Worm (Caenorhabditis elegans) whole organism, midembryonic: ENCODE results near the gene F31F7.2.

Experiments
- cog-1 ChIP-seq: sonication (generic microtip); optimal IDR thresholded peaks from 2 replicates; lab custom pipeline; 2016; ENCODE audit warnings: missing genetic modification characterization, missing compliant biosample characterization
- flt-1 ChIP-seq: fragments of 200-800 bp; sonication (Bioruptor generic); IDR thresholded peaks from 2 replicates; pipeline ENCODE4 v1.3.6; 2022; ENCODE audit warnings: missing genetic modification characterization, missing compliant biosample characterization
- klf-2 ChIP-seq: fragments of 200-800 bp; sonication (Bioruptor generic); conservative IDR thresholded peaks from 2 replicates; pipeline ENCODE4 v1.3.6; 2022; ENCODE audit warnings: missing genetic modification reagents, missing genetic modification characterization, missing compliant biosample characterization
- med-1 ChIP-seq: sonication (generic microtip); optimal IDR thresholded peaks from 2 replicates; lab custom pipeline; 2017; ENCODE audit warnings: missing genetic modification characterization, mild to moderate bottlenecking, missing compliant biosample characterization, antibody characterized with exemption, missing genetic modification reagents; ENCODE audit not compliant: insufficient read depth
- ref-1 ChIP-seq: fragments of 200-800 bp; sonication (Bioruptor generic); conservative IDR thresholded peaks from 2 replicates; pipeline ENCODE4 v1.3.6; 2022; ENCODE audit warnings: missing genetic modification reagents, missing genetic modification characterization, missing compliant biosample characterization
- tab-1 ChIP-seq: fragments of 200-800 bp; sonication (Bioruptor generic); IDR thresholded peaks from 2 replicates; pipeline ENCODE4 v1.3.6; 2022; ENCODE audit warnings: missing genetic modification characterization, missing compliant biosample characterization

- no peak for TF ChIP-seq cog-1 (tag; lab: Kevin White, UChicago)
- TF ChIP-seq tab-1 (GFP tag; lab: Robert Waterston, UW): no peak
- TF ChIP-seq flt-1: no peak
- no peak for TF ChIP-seq med-1 (GFP tag; lab: Kevin White, UChicago)
- no peak for TF ChIP-seq klf-2 (GFP tag; lab: Robert Waterston, UW)
- TF ChIP-seq ref-1 (GFP tag; lab: Robert Waterston, UW): no peak
These were observed 1.7 kb upstream of the F31F7.2 start for ce11 chrV:6268961-6269360.
